Worm (Caenorhabditis elegans): Measurements from ENCODE around the gene rec-8.

DNA sequence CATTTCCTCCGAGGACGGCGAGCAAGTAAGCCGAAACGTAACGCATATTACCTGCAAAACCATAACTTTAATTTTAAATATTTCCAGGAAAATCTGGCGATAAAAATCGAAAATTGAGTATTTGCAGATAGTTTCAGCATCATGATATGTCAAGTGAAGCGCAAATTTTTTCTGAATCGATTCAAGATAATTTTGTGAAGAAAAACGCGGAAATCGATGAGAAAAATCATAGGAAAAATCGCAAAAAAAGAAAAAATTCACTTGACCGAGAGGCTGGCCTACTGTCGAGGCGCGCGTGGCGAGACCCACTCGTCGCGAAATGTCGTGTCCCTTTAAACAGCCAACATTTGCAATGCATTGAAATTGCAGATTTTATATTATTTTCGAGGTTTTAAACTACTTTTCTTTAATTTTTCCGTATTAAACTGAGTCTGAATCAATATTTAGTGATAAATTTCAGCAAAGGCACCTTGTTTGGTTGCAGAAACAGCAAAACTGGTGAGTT lies 17.3 kb upstream of the rec-8 start, which contains the start of the genes rla-2, popl-7 and Y62E10A.24:
- TF ChIP-seq him-1 (tag; optimal IDR thresholded peaks at IDR 0.05) = no peak
- no peak for TF ChIP-seq W03F9.2 (tag; optimal IDR thresholded peaks at IDR 0.05)
- TF ChIP-seq dao-5 (tag; optimal IDR thresholded peaks at IDR 0.05) = no peak

Data from whole organism, L4/young adult.